Fruit fly (Drosophila melanogaster): ENCODE data around the gene CG42367.

- no peak for TF ChIP-seq CG8119 (GFP tag; IDR thresholded peaks at IDR 0.05)
- peak in 1 of 2 experiments; percentile 12 for TF ChIP-seq salr (GFP tag; optimal IDR thresholded peaks at IDR 0.05)
- TF ChIP-seq CG10669 (GFP tag; optimal IDR thresholded peaks at IDR 0.05) = no peak
- no peak for TF ChIP-seq fd59A (GFP tag; optimal IDR thresholded peaks at IDR 0.05)
- peak; percentile 4 for TF ChIP-seq CG31627 (GFP tag; optimal IDR thresholded peaks at IDR 0.05)
- no peak for TF ChIP-seq CG8319 (GFP tag; optimal IDR thresholded peaks at IDR 0.05)
- TF ChIP-seq CG10631 (GFP tag; optimal IDR thresholded peaks at IDR 0.05) = no peak
- TF ChIP-seq dsx (GFP tag; optimal IDR thresholded peaks at IDR 0.05; ENCODE audit: poor library complexity, severe bottlenecking) = no peak
- TF ChIP-seq OdsH (GFP tag; optimal IDR thresholded peaks at IDR 0.05) = peak; percentile 10
- TF ChIP-seq CG32006 (GFP tag; optimal IDR thresholded peaks at IDR 0.05) = peak; percentile 46
- TF ChIP-seq Smox (GFP tag; optimal IDR thresholded peaks at IDR 0.05) = peak; percentile 22
- TF ChIP-seq Eip78C (GFP tag) = peak; percentile 85
- TF ChIP-seq Gug (GFP tag; IDR thresholded peaks at IDR 0.05) = no peak
- TF ChIP-seq CG3919 (GFP tag; optimal IDR thresholded peaks at IDR 0.05) = no peak
Measured at dm6 chr2L:9947738-9948519, 17.5 kb downstream of the CG42367 start.
